Worm (Caenorhabditis elegans): ENCODE data around the gene C04F6.9.

ce11 chrX:3362378-3362777 lies 39.4 kb upstream of the C04F6.9 start, which contains the start of gene dhs-26:
- no peak for TF ChIP-seq nhr-237 (tag; optimal IDR thresholded peaks at IDR 0.05)
- no peak for TF ChIP-seq unc-62 (GFP tag; optimal IDR thresholded peaks at IDR 0.05)
- TF ChIP-seq lsy-2 (tag; optimal IDR thresholded peaks at IDR 0.05), result no peak
- no peak for TF ChIP-seq pha-4 (tag; optimal IDR thresholded peaks at IDR 0.05)
- TF ChIP-seq lin-32 (GFP tag; optimal IDR thresholded peaks at IDR 0.05), result no peak
